Worm (Caenorhabditis elegans) whole organism, dauer: ENCODE results near the gene C40A11.2.
"Not testable (repeated sequence)": the region's sequence is repeated elsewhere in the genome, so short reads cannot be mapped to it uniquely, and the experiment has no call there.

Experiments
- unc-62 ChIP-seq: sonication (generic microtip); optimal IDR thresholded peaks from 2 replicates; lab custom pipeline; 2017; ENCODE audit warnings: missing biosample characterization, missing genetic modification reagents, missing genetic modification characterization

Gene C40A11.2

ce11 chrII:2153708-2154107, 7.0 kb downstream of the C40A11.2 start, which contains the start of gene math-18:
TSS of gene math-18 (plus strand) at chrII:2154008.
- TF ChIP-seq unc-62 (GFP tag; lab: Kevin White, UChicago) = not testable (repeated sequence)

- not testable (repeated sequence) for TF ChIP-seq unc-62 (GFP tag; lab: Kevin White, UChicago)
Measured at ce11 chrII:2163370-2163882, 16.7 kb downstream of the C40A11.2 start, which contains the start of gene C33C12.11. TSS of gene C33C12.11 (minus strand) at chrII:2163832.

ce11 chrII:2166376-2166775, 19.6 kb downstream of the C40A11.2 start, which contains the start of gene C33C12.4:
TSS of gene C33C12.4 (minus strand) at chrII:2166476.
- TF ChIP-seq unc-62 (GFP tag; lab: Kevin White, UChicago) = no peak

- TF ChIP-seq unc-62 (GFP tag; lab: Kevin White, UChicago) = no peak
Measured at ce11 chrII:2168374-2168773, 21.6 kb downstream of the C40A11.2 start, which contains the start of gene fbxb-38. TSS of gene fbxb-38 (minus strand) at chrII:2168763.

ce11 chrII:2170085-2170484, 23.3 kb downstream of the C40A11.2 start, which contains the start of gene C33C12.12:
TSS of gene C33C12.12 (minus strand) at chrII:2170185.
- TF ChIP-seq unc-62 (GFP tag; lab: Kevin White, UChicago) = no peak

- TF ChIP-seq unc-62 (GFP tag; lab: Kevin White, UChicago) = no peak
Measured at ce11 chrII:2175367-2175766, 28.6 kb downstream of the C40A11.2 start, which contains the start of gene C33C12.7. TSS of gene C33C12.7 (minus strand) at chrII:2175467.

- no peak for TF ChIP-seq unc-62 (GFP tag; lab: Kevin White, UChicago)
Measured at ce11 chrII:2176688-2177087, 29.9 kb downstream of the C40A11.2 start, which contains the start of gene gba-1. TSS of gene gba-1 (plus strand) at chrII:2176741.

- no peak for TF ChIP-seq unc-62 (GFP tag; lab: Kevin White, UChicago)
Measured at ce11 chrII:2177735-2178134, 31.0 kb downstream of the C40A11.2 start.

DNA sequence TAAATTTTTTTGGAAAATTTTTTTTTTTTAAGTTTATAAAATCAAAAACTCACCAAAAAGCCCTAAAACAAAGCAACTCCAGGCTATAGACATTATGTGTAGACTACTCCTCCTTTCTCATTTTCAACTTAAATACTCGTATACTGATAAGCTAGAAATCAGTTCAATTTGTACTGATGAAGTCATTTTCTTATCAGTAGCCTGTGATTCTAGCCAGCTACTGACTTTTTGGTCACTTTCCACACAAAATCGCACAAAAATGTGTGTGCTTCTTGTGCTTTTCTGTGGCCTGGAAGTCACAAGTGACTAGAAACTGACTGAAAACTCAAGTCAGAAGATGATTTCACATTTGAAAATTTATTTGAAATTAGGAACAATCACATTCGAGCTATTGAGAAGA, 39.6 kb downstream of the C40A11.2 start, which contains the start of gene gba-2:
Gene gba-2, minus strand, starts transcription at position 106 of the 400 bp plus-strand sequence.
- no peak for TF ChIP-seq unc-62 (GFP tag; lab: Kevin White, UChicago)

ce11 chrII:2186730-2187129, 40.0 kb downstream of the C40A11.2 start:
- TF ChIP-seq unc-62 (GFP tag; lab: Kevin White, UChicago) = no peak

ce11 chrII:2189357-2189756, 42.6 kb downstream of the C40A11.2 start, which contains the start of gene mtq-2:
TSS of gene mtq-2 (minus strand) at chrII:2189457.
- no peak for TF ChIP-seq unc-62 (GFP tag; lab: Kevin White, UChicago)

ce11 chrII:2190522-2190921, 43.8 kb downstream of the C40A11.2 start:
- TF ChIP-seq unc-62 (GFP tag; lab: Kevin White, UChicago) = no peak

ce11 chrII:2191383-2191782, 44.6 kb downstream of the C40A11.2 start:
- no peak for TF ChIP-seq unc-62 (GFP tag; lab: Kevin White, UChicago)

ce11 chrII:2192267-2192666, 45.5 kb downstream of the C40A11.2 start:
- no peak for TF ChIP-seq unc-62 (GFP tag; lab: Kevin White, UChicago)

DNA sequence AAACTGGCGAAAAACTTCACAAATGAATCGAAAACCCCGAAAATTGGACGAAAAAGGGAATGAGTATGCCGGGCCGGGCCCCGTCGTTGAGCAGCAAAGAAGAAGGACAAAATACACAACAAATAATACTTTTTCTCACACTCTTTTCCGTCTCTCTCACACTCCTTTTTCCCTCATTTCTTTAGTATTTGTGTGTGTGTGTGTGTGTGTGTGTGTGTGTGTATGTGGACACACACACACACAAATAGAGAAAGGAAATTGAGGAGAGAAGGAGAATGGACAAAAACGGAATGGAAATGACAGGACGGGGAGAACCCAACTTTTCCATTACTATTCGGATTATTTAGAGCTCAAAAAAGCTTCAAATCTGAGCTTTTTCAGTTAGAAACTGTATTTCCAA, 48.8 kb downstream of the C40A11.2 start:
- TF ChIP-seq unc-62 (GFP tag; lab: Kevin White, UChicago) = no peak

ce11 chrII:2196742-2197141, 50.0 kb downstream of the C40A11.2 start:
- no peak for TF ChIP-seq unc-62 (GFP tag; lab: Kevin White, UChicago)
